Worm (Caenorhabditis elegans): ENCODE results near the gene tbc-20.

DNA sequence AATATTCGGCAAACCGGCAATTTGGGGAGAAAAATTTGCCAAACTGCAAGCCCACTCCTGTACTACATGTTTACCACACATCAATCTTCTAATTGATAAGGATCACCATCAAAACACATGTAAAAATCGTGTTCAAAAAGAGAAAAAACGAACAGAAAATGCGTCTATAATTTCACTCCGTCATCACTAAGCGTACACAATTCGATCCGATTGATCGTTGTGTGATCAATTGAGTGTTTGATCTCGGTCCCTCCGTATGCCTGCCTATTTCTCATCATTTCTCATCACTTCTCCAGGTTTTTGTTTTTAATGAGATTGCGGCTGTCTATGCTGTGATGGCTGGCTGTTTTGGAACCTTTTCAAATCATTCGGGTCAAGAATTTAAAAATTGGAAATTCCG is 27.1 kb downstream of the tbc-20 start:
- TF ChIP-seq elt-2 (tag; optimal IDR thresholded peaks at IDR 0.05) (no peak), snpc-4 (tag; optimal IDR thresholded peaks at IDR 0.05) (no peak), skn-1 (tag; optimal IDR thresholded peaks at IDR 0.05) (no peak), sea-2 (GFP tag; optimal IDR thresholded peaks at IDR 0.05) (no peak), nhr-77 (tag; optimal IDR thresholded peaks at IDR 0.05) (no peak)

Data from whole organism, L3 larva.